Worm (Caenorhabditis elegans) whole organism, early embryonic: ENCODE results near the gene npr-26.

Source experiments
- B0310.2 ChIP-seq: sonication (generic microtip); optimal IDR thresholded peaks from 2 replicates; lab custom pipeline; 2016; ENCODE audit warnings: mild to moderate bottlenecking, missing genetic modification characterization, missing compliant biosample characterization
- F13C5.2 ChIP-seq: sonication (generic microtip); optimal IDR thresholded peaks from 2 replicates; lab custom pipeline; 2017; ENCODE audit warnings: mild to moderate bottlenecking, missing genetic modification characterization, inconsistent platforms, missing compliant biosample characterization
- aly-1 ChIP-seq: sonication (generic microtip); optimal IDR thresholded peaks from 2 replicates; lab custom pipeline; 2016; ENCODE audit warnings: missing genetic modification characterization, missing compliant biosample characterization
- ama-1 ChIP-seq: fragments of 150-350 bp; optimal IDR thresholded peaks from 2 replicates; lab custom pipeline; 2014
- ceh-13 ChIP-seq: fragments of 200-800 bp; sonication (Bioruptor generic); optimal IDR thresholded peaks from 2 replicates; lab custom pipeline; 2018; ENCODE audit warnings: mild to moderate bottlenecking, missing genetic modification characterization, missing compliant biosample characterization
- ceh-36 ChIP-seq: sonication (generic microtip); optimal IDR thresholded peaks from 2 replicates; lab custom pipeline; 2016; ENCODE audit warnings: missing genetic modification characterization, inconsistent platforms, missing compliant biosample characterization
- ets-7 ChIP-seq: sonication (generic microtip); optimal IDR thresholded peaks from 2 replicates; lab custom pipeline; 2016; ENCODE audit warnings: missing genotype, missing genetic modification characterization, missing compliant biosample characterization
- flt-1 ChIP-seq: fragments of 200-800 bp; sonication (Bioruptor generic); IDR thresholded peaks from 2 replicates; pipeline ENCODE4 v1.3.6; 2022; ENCODE audit warnings: missing genetic modification characterization, missing compliant biosample characterization
- hmbx-1 ChIP-seq: sonication (generic microtip); optimal IDR thresholded peaks from 2 replicates; lab custom pipeline; 2016; ENCODE audit warnings: mild to moderate bottlenecking, missing genetic modification characterization, missing compliant biosample characterization
- hmg-4 ChIP-seq: fragments of 200-800 bp; sonication (Bioruptor generic); optimal IDR thresholded peaks from 2 replicates; lab custom pipeline; 2018; ENCODE audit warnings: mild to moderate bottlenecking, missing genetic modification characterization, missing compliant biosample characterization
- hnd-1 ChIP-seq: sonication (generic microtip); optimal IDR thresholded peaks from 2 replicates; lab custom pipeline; 2016; ENCODE audit warnings: missing genetic modification characterization, missing compliant biosample characterization
- pes-1 ChIP-seq: fragments of 200-800 bp; sonication (Bioruptor generic); IDR thresholded peaks from 2 replicates; pipeline ENCODE4 v1.3.6; 2022; ENCODE audit warnings: missing genetic modification reagents, missing genetic modification characterization, missing compliant biosample characterization
- scrt-1 ChIP-seq: fragments of 200-800 bp; sonication (Bioruptor generic); IDR thresholded peaks from 2 replicates; pipeline ENCODE4 v1.3.6; 2022; ENCODE audit warnings: missing genetic modification characterization, missing compliant biosample characterization
- sea-1 ChIP-seq: fragments of 200-800 bp; sonication (Bioruptor generic); conservative IDR thresholded peaks from 2 replicates; pipeline ENCODE4 v1.3.6; 2022; ENCODE audit warnings: missing genetic modification characterization, missing compliant biosample characterization
- tbx-11 ChIP-seq: fragments of 200-800 bp; sonication (Bioruptor generic); IDR thresholded peaks from 2 replicates; pipeline ENCODE4 v1.3.6; 2022; ENCODE audit warnings: missing genetic modification characterization, missing compliant biosample characterization
- tbx-37 ChIP-seq: fragments of 200-800 bp; sonication (Bioruptor generic); conservative IDR thresholded peaks from 2 replicates; pipeline ENCODE4 v1.3.6; 2022; ENCODE audit warnings: missing genetic modification reagents, missing genetic modification characterization, missing compliant biosample characterization
- tra-4 ChIP-seq: sonication (generic microtip); optimal IDR thresholded peaks from 2 replicates; lab custom pipeline; 2017; ENCODE audit warnings: missing genetic modification characterization, missing compliant biosample characterization

The npr-26 gene

ce11 chrIV:17417723-17418122, at the start of gene npr-26:
Gene npr-26 (minus strand): TSS chrIV:17417823.
- no peak for TF ChIP-seq ceh-36 (tag; lab: Kevin White, UChicago)
- TF ChIP-seq flt-1 (GFP tag; lab: Robert Waterston, UW) = no peak
- no peak for TF ChIP-seq hmg-4 (GFP tag; lab: Kevin White, UChicago)

- TF ChIP-seq scrt-1 (GFP tag; lab: Robert Waterston, UW) = no peak
- no peak for TF ChIP-seq tbx-37 (GFP tag; lab: Robert Waterston, UW)
- TF ChIP-seq ama-1 (lab: Kevin White, UChicago) = no peak
- no peak for TF ChIP-seq flt-1 (GFP tag; lab: Robert Waterston, UW)
- TF ChIP-seq tbx-11 (GFP tag; lab: Robert Waterston, UW) = no peak
- TF ChIP-seq pes-1 = no peak
- no peak for TF ChIP-seq sea-1 (GFP tag; lab: Robert Waterston, UW)
- no peak for TF ChIP-seq hmbx-1
- TF ChIP-seq hnd-1 (tag; lab: Kevin White, UChicago) = no peak
- no peak for TF ChIP-seq aly-1 (tag; lab: Kevin White, UChicago)
- TF ChIP-seq tra-4 (tag; lab: Kevin White, UChicago) = no peak
- no peak for TF ChIP-seq B0310.2 (tag; lab: Kevin White, UChicago)
- no peak for TF ChIP-seq ets-7 (tag; lab: Kevin White, UChicago)
- no peak for TF ChIP-seq F13C5.2 (tag; lab: Kevin White, UChicago)
- no peak for TF ChIP-seq hmg-4 (GFP tag; lab: Kevin White, UChicago)
- no peak for TF ChIP-seq ceh-13
These were observed 49.7 kb upstream of the npr-26 start, which contains the start of gene elo-2 for ce11 chrIV:17467325-17467724. Gene elo-2 (minus strand): TSS chrIV:17467408.

ce11 chrIV:17465886-17466285, 48.3 kb upstream of the npr-26 start, which contains the start of gene F11E6.6:
Gene F11E6.6 (minus strand): TSS chrIV:17465986.
- no peak for TF ChIP-seq aly-1 (tag; lab: Kevin White, UChicago)
- TF ChIP-seq B0310.2 (tag; lab: Kevin White, UChicago) = no peak
- no peak for TF ChIP-seq hnd-1 (tag; lab: Kevin White, UChicago)
- no peak for TF ChIP-seq hmg-4 (GFP tag; lab: Kevin White, UChicago)
- TF ChIP-seq ceh-13 = no peak
- no peak for TF ChIP-seq ets-7 (tag; lab: Kevin White, UChicago)
- no peak for TF ChIP-seq tbx-37 (GFP tag; lab: Robert Waterston, UW)
- TF ChIP-seq ama-1 (lab: Kevin White, UChicago) = no peak
- no peak for TF ChIP-seq sea-1 (GFP tag; lab: Robert Waterston, UW)
- TF ChIP-seq scrt-1 (GFP tag; lab: Robert Waterston, UW) = no peak
- no peak for TF ChIP-seq pes-1
- no peak for TF ChIP-seq F13C5.2 (tag; lab: Kevin White, UChicago)
- no peak for TF ChIP-seq hmbx-1
- TF ChIP-seq ceh-36 (tag; lab: Kevin White, UChicago) = no peak
- no peak for TF ChIP-seq tra-4 (tag; lab: Kevin White, UChicago)
- no peak for TF ChIP-seq tbx-11 (GFP tag; lab: Robert Waterston, UW)
- TF ChIP-seq flt-1 (GFP tag; lab: Robert Waterston, UW) = no peak

ce11 chrIV:17463108-17463608, 45.5 kb upstream of the npr-26 start, which contains the start of gene F11E6.10:
Gene F11E6.10 (minus strand): TSS chrIV:17463158.
- TF ChIP-seq ets-7 (tag; lab: Kevin White, UChicago) = no peak
- no peak for TF ChIP-seq hmbx-1
- TF ChIP-seq ceh-36 (tag; lab: Kevin White, UChicago) = no peak
- no peak for TF ChIP-seq scrt-1 (GFP tag; lab: Robert Waterston, UW)
- no peak for TF ChIP-seq B0310.2 (tag; lab: Kevin White, UChicago)
- TF ChIP-seq sea-1 (GFP tag; lab: Robert Waterston, UW) = no peak
- no peak for TF ChIP-seq tra-4 (tag; lab: Kevin White, UChicago)
- TF ChIP-seq flt-1 (GFP tag; lab: Robert Waterston, UW) = no peak
- TF ChIP-seq hmg-4 (GFP tag; lab: Kevin White, UChicago) = no peak
- no peak for TF ChIP-seq hnd-1 (tag; lab: Kevin White, UChicago)
- no peak for TF ChIP-seq ceh-13
- TF ChIP-seq aly-1 (tag; lab: Kevin White, UChicago) = no peak
- no peak for TF ChIP-seq tbx-11 (GFP tag; lab: Robert Waterston, UW)
- no peak for TF ChIP-seq tbx-37 (GFP tag; lab: Robert Waterston, UW)
- TF ChIP-seq pes-1 = no peak
- no peak for TF ChIP-seq ama-1 (lab: Kevin White, UChicago)
- no peak for TF ChIP-seq F13C5.2 (tag; lab: Kevin White, UChicago)

- TF ChIP-seq tbx-11 (GFP tag; lab: Robert Waterston, UW) (no peak), aly-1 (tag; lab: Kevin White, UChicago) (no peak), sea-1 (GFP tag; lab: Robert Waterston, UW) (no peak), hmg-4 (GFP tag; lab: Kevin White, UChicago) (no peak), scrt-1 (GFP tag; lab: Robert Waterston, UW) (no peak), ets-7 (tag; lab: Kevin White, UChicago) (no peak), F13C5.2 (tag; lab: Kevin White, UChicago) (no peak), hnd-1 (tag; lab: Kevin White, UChicago) (no peak), flt-1 (GFP tag; lab: Robert Waterston, UW) (no peak), ceh-36 (tag; lab: Kevin White, UChicago) (no peak), hmbx-1 (no peak)
These were observed 43.6 kb upstream of the npr-26 start, which contains the start of gene rif-1.1 for ce11 chrIV:17461222-17461707. Gene rif-1.1 (minus strand): TSS chrIV:17461272.

ce11 chrIV:17453996-17454395, 36.4 kb upstream of the npr-26 start:
- TF ChIP-seq tbx-11 (GFP tag; lab: Robert Waterston, UW) = no peak
- TF ChIP-seq ceh-13 = no peak
- TF ChIP-seq sea-1 (GFP tag; lab: Robert Waterston, UW) = no peak

- TF ChIP-seq tra-4 (tag; lab: Kevin White, UChicago) (no peak), F13C5.2 (tag; lab: Kevin White, UChicago) (no peak)
These were observed 35.6 kb upstream of the npr-26 start for ce11 chrIV:17453200-17453599.
